Fruit fly (Drosophila melanogaster) whole organism, embryonic: Measurements from ENCODE around the gene Dad1.
A peak's percentile ranks its signal among the peaks of the same experiment; 100 is the strongest.

Experiments
- Aef1 ChIP-seq: fragments of 200-800 bp; sonication (Bioruptor generic); IDR thresholded peaks from 3 replicates; pipeline ENCODE4 v1.3.6; 2022; ENCODE audit warnings: missing biosample characterization, missing genetic modification characterization
- BEAF-32 ChIP-seq: fragments of 200-800 bp; sonication (Bioruptor generic); optimal IDR thresholded peaks from 3 replicates; lab custom pipeline; 2017; ENCODE audit warnings: missing biosample characterization, missing genetic modification characterization, mild to moderate bottlenecking, moderate library complexity, missing genetic modification reagents
- Bgb ChIP-seq: fragments of 200-800 bp; sonication (Bioruptor generic); IDR thresholded peaks from 2 replicates; pipeline ENCODE4 v1.3.6; 2022; ENCODE audit warnings: missing biosample characterization, missing genetic modification characterization; ENCODE audit not compliant: partially characterized antibody
- CG10274 ChIP-seq: fragments of 200-800 bp; sonication (Bioruptor generic); optimal IDR thresholded peaks from 3 replicates; lab custom pipeline; 2017; ENCODE audit warnings: missing biosample characterization, mild to moderate bottlenecking, missing genetic modification characterization
- CG10321 ChIP-seq: fragments of 200-800 bp; sonication (Bioruptor generic); IDR thresholded peaks from 2 replicates; pipeline ENCODE4 v1.3.6; 2022; ENCODE audit warnings: missing biosample characterization, missing genetic modification characterization
- CG10565 ChIP-seq: fragments of 200-800 bp; sonication (Bioruptor generic); optimal IDR thresholded peaks from 3 replicates; lab custom pipeline; 2016; ENCODE audit warnings: missing biosample characterization, mild to moderate bottlenecking, missing genetic modification characterization
- CG10654 ChIP-seq: fragments of 200-800 bp; sonication (Bioruptor generic); optimal IDR thresholded peaks from 2 replicates; lab custom pipeline; 2016; ENCODE audit warnings: missing biosample characterization, missing genetic modification characterization
- CG11085 ChIP-seq: fragments of 200-800 bp; sonication (Bioruptor generic); IDR thresholded peaks from 2 replicates; pipeline ENCODE4 v1.3.6; 2022; ENCODE audit warnings: missing biosample characterization, missing genetic modification characterization
- CG11723 ChIP-seq: fragments of 200-800 bp; sonication (Bioruptor generic); optimal IDR thresholded peaks from 2 replicates; lab custom pipeline; 2017; ENCODE audit warnings: missing biosample characterization, mild to moderate bottlenecking, missing genetic modification characterization
- CG12155 ChIP-seq: fragments of 200-800 bp; sonication (Bioruptor generic); optimal IDR thresholded peaks from 3 replicates; lab custom pipeline; 2016; ENCODE audit warnings: missing biosample characterization, missing genetic modification characterization
- CG14860 ChIP-seq: fragments of 200-800 bp; sonication (Bioruptor generic); IDR thresholded peaks from 3 replicates; pipeline ENCODE4 v1.3.6; 2022; ENCODE audit warnings: missing biosample characterization, missing genetic modification characterization; ENCODE audit not compliant: partially characterized antibody
- CG14965 ChIP-seq: fragments of 200-800 bp; sonication (Bioruptor generic); optimal IDR thresholded peaks from 2 replicates; lab custom pipeline; 2016; ENCODE audit warnings: missing biosample characterization, missing genetic modification characterization, borderline replicate concordance
- CG17612 ChIP-seq: fragments of 200-800 bp; sonication (Bioruptor generic); IDR thresholded peaks from 2 replicates; pipeline ENCODE4 v1.3.6; 2022; ENCODE audit warnings: missing biosample characterization, missing genetic modification characterization
- CG33213 ChIP-seq: fragments of 200-800 bp; sonication (Bioruptor generic); optimal IDR thresholded peaks from 3 replicates; lab custom pipeline; 2016; ENCODE audit warnings: missing biosample characterization, missing genetic modification characterization
- CG4328 ChIP-seq: fragments of 200-800 bp; sonication (Bioruptor generic); optimal IDR thresholded peaks from 3 replicates; lab custom pipeline; 2017; ENCODE audit warnings: missing biosample characterization, missing genetic modification reagents, missing genetic modification characterization
- CG5180 ChIP-seq: fragments of 200-800 bp; sonication (Bioruptor generic); optimal IDR thresholded peaks from 3 replicates; lab custom pipeline; 2017; ENCODE audit warnings: missing biosample characterization, missing genetic modification characterization, mild to moderate bottlenecking, moderate library complexity, missing genetic modification reagents
- CG7963 ChIP-seq: fragments of 200-800 bp; sonication (Bioruptor generic); IDR thresholded peaks from 3 replicates; pipeline ENCODE4 v1.3.6; 2022; ENCODE audit warnings: missing biosample characterization, missing genetic modification characterization; ENCODE audit not compliant: partially characterized antibody
- CG8281 ChIP-seq: fragments of 200-800 bp; sonication (Bioruptor generic); optimal IDR thresholded peaks from 2 replicates; lab custom pipeline; 2018; ENCODE audit warnings: missing biosample characterization, mild to moderate bottlenecking, missing genetic modification characterization, moderate library complexity
- CG9797 ChIP-seq: fragments of 200-800 bp; sonication (Bioruptor generic); optimal IDR thresholded peaks from 3 replicates; lab custom pipeline; 2018; ENCODE audit warnings: missing biosample characterization, mild to moderate bottlenecking, missing genetic modification characterization
- CHES-1-like ChIP-seq: fragments of 200-800 bp; sonication (Bioruptor generic); optimal IDR thresholded peaks from 2 replicates; lab custom pipeline; 2016; ENCODE audit warnings: missing biosample characterization, missing genetic modification characterization
- CrebB ChIP-seq: fragments of 200-800 bp; sonication (Bioruptor generic); optimal IDR thresholded peaks from 3 replicates; lab custom pipeline; 2018; ENCODE audit warnings: missing biosample characterization, mild to moderate bottlenecking, missing genetic modification characterization
- Dip2 ChIP-seq: fragments of 200-800 bp; sonication (Bioruptor generic); IDR thresholded peaks from 2 replicates; pipeline ENCODE4 v1.3.6; 2022; ENCODE audit warnings: missing biosample characterization, missing genetic modification characterization
- Doc3 ChIP-seq: fragments of 200-800 bp; sonication (Bioruptor generic); IDR thresholded peaks from 3 replicates; pipeline ENCODE4 v1.3.6; 2022; ENCODE audit warnings: missing biosample characterization, missing genetic modification characterization; ENCODE audit not compliant: partially characterized antibody
- Dp ChIP-seq: fragments of 200-800 bp; sonication (Bioruptor generic); optimal IDR thresholded peaks from 2 replicates; lab custom pipeline; 2018; ENCODE audit warnings: missing biosample characterization, mild to moderate bottlenecking, missing genetic modification characterization, moderate library complexity
- Mad ChIP-seq: fragments of 200-800 bp; sonication (Bioruptor generic); optimal IDR thresholded peaks from 2 replicates; lab custom pipeline; 2016; ENCODE audit warnings: missing biosample characterization, missing genetic modification characterization
- Max ChIP-seq: fragments of 200-800 bp; sonication (Bioruptor generic); optimal IDR thresholded peaks from 2 replicates; lab custom pipeline; 2016; ENCODE audit warnings: missing biosample characterization, mild to moderate bottlenecking, missing genetic modification characterization
- Meics ChIP-seq: fragments of 200-800 bp; sonication (Bioruptor generic); optimal IDR thresholded peaks from 2 replicates; lab custom pipeline; 2017; ENCODE audit warnings: missing biosample characterization, mild to moderate bottlenecking, missing genetic modification characterization
- NfI ChIP-seq: fragments of 200-800 bp; sonication (Bioruptor generic); optimal IDR thresholded peaks from 3 replicates; lab custom pipeline; 2018; ENCODE audit warnings: missing biosample characterization, mild to moderate bottlenecking, missing genetic modification characterization, moderate library complexity
- Trl ChIP-seq, 3 experiments: fragments of >200 bp in 2 of 3; fragments of 200-800 bp in 1 of 3; sonication (Bioruptor generic) in 1 of 3; optimal IDR thresholded peaks; 2 replicates in 1 of 3; 3 replicates in 2 of 3; lab custom pipeline; 2016 to 2017; ENCODE audit warnings: missing biosample characterization in 1 of 3, missing genetic modification characterization in 1 of 3
- chn ChIP-seq: fragments of 200-800 bp; sonication (Bioruptor generic); optimal IDR thresholded peaks from 2 replicates; lab custom pipeline; 2016; ENCODE audit warnings: missing biosample characterization, missing genetic modification characterization
- ci ChIP-seq: fragments of 200-800 bp; sonication (Bioruptor generic); IDR thresholded peaks from 3 replicates; pipeline ENCODE4 v1.3.6; 2022; ENCODE audit warnings: missing biosample characterization, missing genetic modification characterization
- croc ChIP-seq: fragments of 200-800 bp; sonication (Bioruptor generic); conservative IDR thresholded peaks from 3 replicates; pipeline ENCODE4 v1.3.6; 2022; ENCODE audit warnings: missing biosample characterization, missing genetic modification characterization
- gem ChIP-seq: fragments of 200-800 bp; sonication (Bioruptor generic); optimal IDR thresholded peaks from 2 replicates; lab custom pipeline; 2019; ENCODE audit warnings: missing biosample characterization, mild to moderate bottlenecking, missing genetic modification characterization, moderate library complexity
- ind ChIP-seq: fragments of 200-800 bp; sonication (Bioruptor generic); optimal IDR thresholded peaks from 3 replicates; lab custom pipeline; 2016; ENCODE audit warnings: missing biosample characterization, missing genetic modification characterization
- jigr1 ChIP-seq: fragments of 200-800 bp; sonication (Bioruptor generic); IDR thresholded peaks from 3 replicates; pipeline ENCODE4 v1.3.6; 2022; ENCODE audit warnings: missing biosample characterization, missing genetic modification characterization
- lmd ChIP-seq: fragments of 200-800 bp; sonication (Bioruptor generic); IDR thresholded peaks from 2 replicates; pipeline ENCODE4 v1.3.6; 2022; ENCODE audit warnings: missing biosample characterization, missing genetic modification characterization
- nau ChIP-seq: fragments of 200-800 bp; sonication (Bioruptor generic); optimal IDR thresholded peaks from 3 replicates; lab custom pipeline; 2017; ENCODE audit warnings: missing biosample characterization, mild to moderate bottlenecking, missing genetic modification characterization, missing genetic modification reagents
- pzg ChIP-seq: fragments of 200-800 bp; sonication (Bioruptor generic); optimal IDR thresholded peaks from 3 replicates; lab custom pipeline; 2018; ENCODE audit warnings: missing biosample characterization, mild to moderate bottlenecking, missing genetic modification characterization, moderate library complexity
- repo ChIP-seq: fragments of 200-800 bp; sonication (Bioruptor generic); optimal IDR thresholded peaks from 2 replicates; lab custom pipeline; 2016; ENCODE audit warnings: missing biosample characterization, missing genetic modification characterization
- tap ChIP-seq: fragments of 200-800 bp; optimal IDR thresholded peaks from 3 replicates; lab custom pipeline; 2019; ENCODE audit warnings: missing biosample characterization, mild to moderate bottlenecking, missing genetic modification characterization, moderate library complexity
- tin ChIP-seq: fragments of 200-800 bp; sonication (Bioruptor generic); optimal IDR thresholded peaks from 3 replicates; lab custom pipeline; 2016; ENCODE audit warnings: missing biosample characterization, missing genetic modification characterization
- tll ChIP-seq, 2 experiments: fragments of 200-800 bp in 1 of 2; fragments of >200 bp in 1 of 2; sonication (Bioruptor generic) in 1 of 2; optimal IDR thresholded peaks; 2 replicates each; lab custom pipeline; 2017 to 2019; ENCODE audit warnings: missing biosample characterization in 2 of 2, missing genetic modification characterization in 2 of 2, mild to moderate bottlenecking in 1 of 2, moderate library complexity in 1 of 2
- toy ChIP-seq: fragments of 200-800 bp; sonication (Bioruptor generic); IDR thresholded peaks from 2 replicates; pipeline ENCODE4 v1.3.6; 2022; ENCODE audit warnings: missing biosample characterization, missing genetic modification characterization
- vvl ChIP-seq: fragments of 200-800 bp; sonication (Bioruptor generic); IDR thresholded peaks from 2 replicates; pipeline ENCODE4 v1.3.6; 2022; ENCODE audit warnings: missing biosample characterization, missing genetic modification characterization
- z ChIP-seq: fragments of 200-800 bp; sonication (Bioruptor generic); IDR thresholded peaks from 3 replicates; pipeline ENCODE4 v1.3.6; 2022; ENCODE audit warnings: missing biosample characterization, missing genetic modification characterization
- zfh1 ChIP-seq: fragments of 200-800 bp; sonication (Bioruptor generic); IDR thresholded peaks from 3 replicates; pipeline ENCODE4 v1.3.6; 2022; ENCODE audit warnings: missing biosample characterization, missing genetic modification characterization

The Dad1 gene

dm6 chr2L:8370364-8371326 is 13.3 kb downstream of the Dad1 start, which contains the start of gene CG17292 (continued):
- TF ChIP-seq croc = no peak
- no peak for TF ChIP-seq Trl (optimal IDR thresholded peaks at IDR 0.05; lab: Kevin White, UChicago)
- peak; percentile 43 for TF ChIP-seq Trl (GFP tag; optimal IDR thresholded peaks at IDR 0.05; lab: Kevin White, UChicago)
- peak; percentile 76 for TF ChIP-seq nau (GFP tag; lab: Kevin White, UChicago)
- no peak for TF ChIP-seq CG8281 (tag; lab: Kevin White, UChicago)
- peak; percentile 15; the same call in 1 of the 3 replicates for TF ChIP-seq z (GFP tag; lab: Robert Waterston, UW)
- TF ChIP-seq CG10321 (GFP tag; lab: Robert Waterston, UW) = 0 out of 2 replicates have a peak, but pooled peaks have one; percentile 60
- TF ChIP-seq ind (GFP tag; lab: Kevin White, UChicago) = no peak
- TF ChIP-seq CHES-1-like = peak; percentile 27
- TF ChIP-seq CG4328 (GFP tag; lab: Kevin White, UChicago) = peak; percentile 9
- peak; percentile 92 for TF ChIP-seq vvl (GFP tag; lab: Robert Waterston, UW)
- TF ChIP-seq Dip2 (GFP tag; lab: Robert Waterston, UW) = no peak
- TF ChIP-seq ci (GFP tag; lab: Robert Waterston, UW) = peak; percentile 84
- no peak for TF ChIP-seq CG10565 (GFP tag; lab: Kevin White, UChicago)
- peak; percentile 42 for TF ChIP-seq Mad (GFP tag; lab: Kevin White, UChicago)
- peak; percentile 32; the same call in 1 of the 2 replicates for TF ChIP-seq CG11085 (GFP tag; lab: Robert Waterston, UW)
- peak; percentile 49; the same call in 1 of the 3 replicates for TF ChIP-seq zfh1
- peak; percentile 41 for TF ChIP-seq CG33213
- peak; percentile 24 for TF ChIP-seq tap (tag; lab: Kevin White, UChicago)
- no peak for TF ChIP-seq CG17612 (GFP tag; lab: Robert Waterston, UW)
- TF ChIP-seq CrebB = peak; percentile 85
- TF ChIP-seq Doc3 = peak; percentile 87
- TF ChIP-seq gem = peak; percentile 41
- no peak for TF ChIP-seq CG14965
- peak; percentile 27 for TF ChIP-seq NfI (GFP tag; lab: Kevin White, UChicago)
- TF ChIP-seq CG14860 (GFP tag; lab: Robert Waterston, UW) = peak; percentile 80
- TF ChIP-seq CG11723 (GFP tag; lab: Kevin White, UChicago) = peak; percentile 16
- TF ChIP-seq chn = no peak
- peak; percentile 90 for TF ChIP-seq CG7963
- peak; percentile 82 for TF ChIP-seq BEAF-32 (GFP tag; lab: Kevin White, UChicago)
- peak; percentile 67 for TF ChIP-seq Meics
- no peak; the same call in 2 of the 3 replicates for TF ChIP-seq jigr1
- no peak for TF ChIP-seq toy (GFP tag; lab: Robert Waterston, UW)
- TF ChIP-seq pzg (GFP tag; lab: Kevin White, UChicago) = peak; percentile 67
- TF ChIP-seq CG9797 = peak; percentile 13
- no peak for TF ChIP-seq tll (GFP tag; optimal IDR thresholded peaks at IDR 0.05; lab: Kevin White, UChicago)
- no peak for TF ChIP-seq tin (GFP tag; lab: Kevin White, UChicago)
- TF ChIP-seq Dp (GFP tag; lab: Kevin White, UChicago) = peak; percentile 49
- peak; percentile 39 for TF ChIP-seq CG5180 (GFP tag; lab: Kevin White, UChicago)
- TF ChIP-seq CG10274 = peak; percentile 13
- peak; percentile 20; the same call in 1 of the 3 replicates for TF ChIP-seq Aef1 (GFP tag; lab: Robert Waterston, UW)
- peak; percentile 26 for TF ChIP-seq repo
- peak; percentile 94 for TF ChIP-seq Bgb
- peak; percentile 46 for TF ChIP-seq lmd (GFP tag; lab: Robert Waterston, UW)
- no peak for TF ChIP-seq Max (GFP tag; lab: Kevin White, UChicago)
- TF ChIP-seq CG10654 (GFP tag; lab: Kevin White, UChicago) = no peak
- TF ChIP-seq CG12155 (GFP tag; lab: Kevin White, UChicago) = peak; percentile 99
